Fruit fly (Drosophila melanogaster): ENCODE results near the gene CG17219.
A peak's percentile ranks its signal among the peaks of the same experiment; 100 is the strongest.

Gene CG17219

dm6 chr2L:2999609-3000008, 29.4 kb upstream of the CG17219 start:
- TF ChIP-seq HLH106 (tag; optimal IDR thresholded peaks at IDR 0.05) (no peak), Hnf4 (GFP tag; optimal IDR thresholded peaks at IDR 0.05) (no peak), Abd-B (GFP tag; optimal IDR thresholded peaks at IDR 0.05) (no peak), fru (GFP tag; optimal IDR thresholded peaks at IDR 0.05) (no peak), lola (GFP tag; optimal IDR thresholded peaks at IDR 0.05) (no peak), Hr78 (GFP tag; optimal IDR thresholded peaks at IDR 0.05) (no peak), dmrt93B (GFP tag; optimal IDR thresholded peaks at IDR 0.05) (no peak), Dif (GFP tag; optimal IDR thresholded peaks at IDR 0.05; ENCODE audit: partially characterized antibody) (no peak), CrebA (GFP tag; optimal IDR thresholded peaks at IDR 0.05; ENCODE audit: borderline replicate concordance) (no peak), jim (GFP tag; optimal IDR thresholded peaks at IDR 0.05) (no peak), N (GFP tag; optimal IDR thresholded peaks at IDR 0.05) (no peak), CG9705 (GFP tag; optimal IDR thresholded peaks at IDR 0.05) (no peak), ey (GFP tag; optimal IDR thresholded peaks at IDR 0.05) (no peak), sv (GFP tag; optimal IDR thresholded peaks at IDR 0.05) (no peak)

dm6 chr2L:3000517-3000934, 28.5 kb upstream of the CG17219 start:
- TF ChIP-seq Dif (GFP tag; optimal IDR thresholded peaks at IDR 0.05; ENCODE audit: partially characterized antibody) (no peak), dmrt93B (GFP tag; optimal IDR thresholded peaks at IDR 0.05) (no peak), brk (GFP tag; optimal IDR thresholded peaks at IDR 0.05) (no peak), rgr (GFP tag; optimal IDR thresholded peaks at IDR 0.05) (no peak), Hnf4 (GFP tag; optimal IDR thresholded peaks at IDR 0.05) (no peak), pan (optimal IDR thresholded peaks at IDR 0.05) (no peak), tai (GFP tag; optimal IDR thresholded peaks at IDR 0.05) (no peak), sv (GFP tag; optimal IDR thresholded peaks at IDR 0.05) (no peak), HLH106 (tag; optimal IDR thresholded peaks at IDR 0.05) (no peak), br (GFP tag; optimal IDR thresholded peaks at IDR 0.05) (no peak), CrebA (GFP tag; optimal IDR thresholded peaks at IDR 0.05; ENCODE audit: borderline replicate concordance) (no peak), Abd-B (GFP tag; optimal IDR thresholded peaks at IDR 0.05) (no peak), Sp1 (GFP tag; optimal IDR thresholded peaks at IDR 0.05) (no peak), Hr83 (GFP tag; optimal IDR thresholded peaks at IDR 0.05; ENCODE audit: poor library complexity, severe bottlenecking) (no peak), Vsx2 (GFP tag; optimal IDR thresholded peaks at IDR 0.05; ENCODE audit: partially characterized antibody) (no peak)

dm6 chr2L:3001953-3002352, 27.1 kb upstream of the CG17219 start:
- TF ChIP-seq Dif (GFP tag; optimal IDR thresholded peaks at IDR 0.05; ENCODE audit: partially characterized antibody) (no peak), ey (GFP tag; optimal IDR thresholded peaks at IDR 0.05) (no peak), Mio (GFP tag; optimal IDR thresholded peaks at IDR 0.05) (no peak), pan (optimal IDR thresholded peaks at IDR 0.05) (no peak), Myc (optimal IDR thresholded peaks at IDR 0.05) (no peak)

dm6 chr2L:3003399-3003798, 25.7 kb upstream of the CG17219 start:
- TF ChIP-seq br (GFP tag; optimal IDR thresholded peaks at IDR 0.05) (no peak), brk (GFP tag; optimal IDR thresholded peaks at IDR 0.05) (no peak), sv (GFP tag; optimal IDR thresholded peaks at IDR 0.05) (no peak), Jra (GFP tag; optimal IDR thresholded peaks at IDR 0.05) (no peak), woc (GFP tag; optimal IDR thresholded peaks at IDR 0.05) (no peak), HLH106 (tag; optimal IDR thresholded peaks at IDR 0.05) (no peak), ey (GFP tag; optimal IDR thresholded peaks at IDR 0.05) (no peak), sage (GFP tag; optimal IDR thresholded peaks at IDR 0.05) (no peak), Dif (GFP tag; optimal IDR thresholded peaks at IDR 0.05; ENCODE audit: partially characterized antibody) (no peak), foxo (GFP tag; optimal IDR thresholded peaks at IDR 0.05) (no peak), Mio (GFP tag; optimal IDR thresholded peaks at IDR 0.05) (no peak)

- TF ChIP-seq rgr (GFP tag; optimal IDR thresholded peaks at IDR 0.05), result peak; percentile 31
- TF ChIP-seq Mio (GFP tag; optimal IDR thresholded peaks at IDR 0.05), result no peak
- TF ChIP-seq OdsH (GFP tag; optimal IDR thresholded peaks at IDR 0.05), result peak; percentile 2
- no peak for TF ChIP-seq N (GFP tag; optimal IDR thresholded peaks at IDR 0.05)
- TF ChIP-seq br (GFP tag; optimal IDR thresholded peaks at IDR 0.05), result peak; percentile 63
- TF ChIP-seq Hr78 (GFP tag; optimal IDR thresholded peaks at IDR 0.05), result no peak
- peak in 1 of 2 experiments; percentile 64 for TF ChIP-seq foxo (GFP tag; optimal IDR thresholded peaks at IDR 0.05)
- peak; percentile 36 for TF ChIP-seq Sp1 (GFP tag; optimal IDR thresholded peaks at IDR 0.05)
- TF ChIP-seq sv (GFP tag; optimal IDR thresholded peaks at IDR 0.05), result no peak
- TF ChIP-seq jim (GFP tag; optimal IDR thresholded peaks at IDR 0.05), result no peak
- no peak for TF ChIP-seq Hr83 (GFP tag; optimal IDR thresholded peaks at IDR 0.05; ENCODE audit: poor library complexity, severe bottlenecking)
- TF ChIP-seq sage (GFP tag; optimal IDR thresholded peaks at IDR 0.05), result no peak
- TF ChIP-seq psq (GFP tag; optimal IDR thresholded peaks at IDR 0.05), result peak; percentile 31
- no peak for TF ChIP-seq Jra (GFP tag; optimal IDR thresholded peaks at IDR 0.05)
- TF ChIP-seq Dfd (GFP tag; optimal IDR thresholded peaks at IDR 0.05), result no peak
- TF ChIP-seq fru (GFP tag; optimal IDR thresholded peaks at IDR 0.05), result peak; percentile 62
- TF ChIP-seq woc (GFP tag; optimal IDR thresholded peaks at IDR 0.05), result peak; percentile 10
- TF ChIP-seq dmrt93B (GFP tag; optimal IDR thresholded peaks at IDR 0.05), result no peak
- TF ChIP-seq ey (GFP tag; optimal IDR thresholded peaks at IDR 0.05), result peak; percentile 22
- TF ChIP-seq Dif (GFP tag; optimal IDR thresholded peaks at IDR 0.05; ENCODE audit: partially characterized antibody), result no peak
- TF ChIP-seq h (GFP tag; optimal IDR thresholded peaks at IDR 0.05), result peak; percentile 37
- no peak for TF ChIP-seq lola (GFP tag; optimal IDR thresholded peaks at IDR 0.05)
- TF ChIP-seq usp (GFP tag; optimal IDR thresholded peaks at IDR 0.05), result no peak
- no peak for TF ChIP-seq CG32264 (GFP tag; optimal IDR thresholded peaks at IDR 0.05)
- no peak for TF ChIP-seq pan (optimal IDR thresholded peaks at IDR 0.05)
- TF ChIP-seq dl (GFP tag; optimal IDR thresholded peaks at IDR 0.05; ENCODE audit: insufficient read depth in 1 of 2, partially characterized antibody in 2 of 2), result no peak
- TF ChIP-seq HLH106 (tag; optimal IDR thresholded peaks at IDR 0.05), result peak; percentile 47
- TF ChIP-seq dsf (GFP tag; optimal IDR thresholded peaks at IDR 0.05; ENCODE audit: borderline replicate concordance), result no peak
- TF ChIP-seq brk (GFP tag; optimal IDR thresholded peaks at IDR 0.05), result no peak
- no peak for TF ChIP-seq Rel (GFP tag; optimal IDR thresholded peaks at IDR 0.05)
- TF ChIP-seq Rel (tag; optimal IDR thresholded peaks at IDR 0.05), result no peak
Measured at dm6 chr2L:3004601-3005000, 24.5 kb upstream of the CG17219 start.

Measured in whole organism, wandering third instar larva.